Fruit fly (Drosophila melanogaster): ENCODE results near the gene Epp.

Epp gene

dm6 chr3R:23942550-23942949 lies 50.2 kb downstream of the Epp start:
- TF ChIP-seq CG17801 (GFP tag; optimal IDR thresholded peaks at IDR 0.05; ENCODE audit: partially characterized antibody) = no peak

dm6 chr3R:23941643-23942424 lies 50.9 kb downstream of the Epp start:
- no peak for TF ChIP-seq CG17801 (GFP tag; optimal IDR thresholded peaks at IDR 0.05; ENCODE audit: partially characterized antibody)

- TF ChIP-seq CG17801 (GFP tag; optimal IDR thresholded peaks at IDR 0.05; ENCODE audit: partially characterized antibody) = no peak
Observed at dm6 chr3R:23940840-23941364, 51.8 kb downstream of the Epp start.

dm6 chr3R:23939921-23940839 lies 52.5 kb downstream of the Epp start:
- TF ChIP-seq CG17801 (GFP tag; optimal IDR thresholded peaks at IDR 0.05; ENCODE audit: partially characterized antibody) = no peak

Measured in ovary, adult (tissue).